Worm (Caenorhabditis elegans): Measurements from ENCODE around the gene dgn-3.

DNA sequence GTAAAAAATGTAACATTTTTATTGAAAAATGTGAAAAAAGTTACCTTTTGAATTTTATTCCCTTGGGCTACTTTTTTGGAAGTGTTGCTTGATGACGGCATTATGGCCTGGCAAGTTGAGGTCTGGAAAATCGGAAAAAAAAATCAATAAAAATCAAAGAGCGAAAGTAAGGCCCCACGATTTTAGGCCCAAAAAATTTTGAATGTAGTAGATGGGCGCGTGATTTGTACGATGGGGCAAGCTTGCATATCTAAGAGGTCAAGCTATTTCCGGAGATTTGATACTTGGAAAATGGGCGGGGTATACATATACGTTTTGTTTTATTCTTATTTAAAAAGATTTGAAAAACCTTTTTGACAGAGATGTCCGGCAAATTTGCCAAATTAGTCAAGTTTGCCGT lies 23.1 kb upstream of the dgn-3 start, which contains the start of gene F07G6.5:
- no peak for TF ChIP-seq fax-1 (tag; optimal IDR thresholded peaks at IDR 0.05)
- no peak for TF ChIP-seq C08G9.2 (tag; optimal IDR thresholded peaks at IDR 0.05)
- TF ChIP-seq ceh-24 (tag; optimal IDR thresholded peaks at IDR 0.05) = no peak
- no peak for TF ChIP-seq ceh-9 (tag; optimal IDR thresholded peaks at IDR 0.05)
- no peak for TF ChIP-seq ceh-48 (tag; optimal IDR thresholded peaks at IDR 0.05)
- TF ChIP-seq lin-11 (tag; optimal IDR thresholded peaks at IDR 0.05) = no peak
- no peak for TF ChIP-seq ama-1 (optimal IDR thresholded peaks at IDR 0.05)
- TF ChIP-seq fkh-10 (GFP tag; optimal IDR thresholded peaks at IDR 0.05) = no peak
- no peak for TF ChIP-seq pha-4 (tag; optimal IDR thresholded peaks at IDR 0.05)
- TF ChIP-seq mec-3 (tag; optimal IDR thresholded peaks at IDR 0.05; ENCODE audit: borderline replicate concordance) = no peak
- TF ChIP-seq ztf-16 (tag; optimal IDR thresholded peaks at IDR 0.05) = no peak
- no peak for TF ChIP-seq ceh-45 (GFP tag; IDR thresholded peaks at IDR 0.05)
- no peak for TF ChIP-seq che-1 (tag; optimal IDR thresholded peaks at IDR 0.05)
- no peak for TF ChIP-seq ceh-34 (tag; optimal IDR thresholded peaks at IDR 0.05)
